Worm (Caenorhabditis elegans): Measurements from ENCODE around the gene C50H11.8.

- TF ChIP-seq tbx-37 (GFP tag; conservative IDR thresholded peaks at IDR 0.05) (no peak), ama-1 (optimal IDR thresholded peaks at IDR 0.05) (no peak), scrt-1 (GFP tag; IDR thresholded peaks at IDR 0.05) (no peak), aly-1 (tag; optimal IDR thresholded peaks at IDR 0.05) (no peak), ceh-36 (tag; optimal IDR thresholded peaks at IDR 0.05) (no peak), flt-1 (GFP tag; IDR thresholded peaks at IDR 0.05) (no peak)
Observed at ce11 chrV:3039282-3039681, 15.1 kb upstream of the C50H11.8 start, which contains the start of gene chpf-2.
